Fruit fly (Drosophila melanogaster) S2 (cell line): ENCODE measurements around the gene CG6254.

Source experiments
- CG8478 ChIP-seq: fragments of >200 bp; optimal IDR thresholded peaks from 2 replicates; lab custom pipeline; 2018
- CTCF ChIP-seq, 2 experiments: fragments of >200 bp; optimal IDR thresholded peaks; 2 replicates each; lab custom pipeline; 2018

- TF ChIP-seq CG8478 (lab: Kevin White, UChicago) (no peak), CTCF (optimal IDR thresholded peaks at IDR 0.05; lab: Kevin White, UChicago) (no peak)
Observed at dm6 chr3R:10132906-10133416, 28.2 kb downstream of the CG6254 start.
